Worm (Caenorhabditis elegans): ENCODE results near the gene dpf-1.

ce11 chrV:15515365-15515764 lies 44.2 kb downstream of the dpf-1 start:
- no peak for TF ChIP-seq ceh-82 (tag; optimal IDR thresholded peaks at IDR 0.05)
- TF ChIP-seq ztf-4 (tag; optimal IDR thresholded peaks at IDR 0.05): no peak
- no peak for TF ChIP-seq nhr-11 (tag; optimal IDR thresholded peaks at IDR 0.05)
- TF ChIP-seq zag-1 (tag; optimal IDR thresholded peaks at IDR 0.05): no peak
- TF ChIP-seq ztf-11 (tag; optimal IDR thresholded peaks at IDR 0.05): no peak
- TF ChIP-seq ama-1 (optimal IDR thresholded peaks at IDR 0.05): no peak

All from whole organism, L3 larva.